Worm (Caenorhabditis elegans): ENCODE measurements around the gene slc-17.2.

ce11 chrIII:9383496-9383895 is 6.4 kb downstream of the slc-17.2 start, which contains the start of gene tkr-1:
- TF ChIP-seq aha-1 (tag; optimal IDR thresholded peaks at IDR 0.05) (no peak), nhr-71 (tag; optimal IDR thresholded peaks at IDR 0.05) (no peak), pag-3 (tag; optimal IDR thresholded peaks at IDR 0.05; ENCODE audit: borderline replicate concordance, insufficient read depth) (no peak)
